Worm (Caenorhabditis elegans) whole organism, young adult: ENCODE measurements around the gene C05D2.8.

ENCODE experiments used
- F22D6.2 ChIP-seq: sonication (generic microtip); optimal IDR thresholded peaks from 2 replicates; lab custom pipeline; 2016; ENCODE audit warnings: mild to moderate bottlenecking, missing genetic modification characterization, missing compliant biosample characterization
- F23B12.7 ChIP-seq: sonication (generic microtip); optimal IDR thresholded peaks from 2 replicates; lab custom pipeline; 2017; ENCODE audit warnings: missing genetic modification characterization, mild to moderate bottlenecking, missing compliant biosample characterization, antibody characterized with exemption, moderate library complexity; ENCODE audit not compliant: insufficient read depth
- F37B4.10 ChIP-seq: fragments of 200-800 bp; sonication (Bioruptor generic); IDR thresholded peaks from 2 replicates; pipeline ENCODE4 v1.3.6; 2022; ENCODE audit warnings: missing genetic modification characterization, missing compliant biosample characterization
- F39B2.1 ChIP-seq: fragments of 200-800 bp; sonication (Bioruptor generic); IDR thresholded peaks from 2 replicates; pipeline ENCODE4 v1.3.6; 2022; ENCODE audit warnings: missing genetic modification reagents, missing genetic modification characterization, missing compliant biosample characterization
- F52B5.7 ChIP-seq: sonication (generic microtip); optimal IDR thresholded peaks from 2 replicates; lab custom pipeline; 2016; ENCODE audit warnings: mild to moderate bottlenecking, missing genetic modification characterization, missing compliant biosample characterization
- F55B11.4 ChIP-seq: sonication (generic microtip); optimal IDR thresholded peaks from 2 replicates; lab custom pipeline; 2016; ENCODE audit warnings: missing compliant biosample characterization, missing genetic modification characterization, borderline replicate concordance; ENCODE audit not compliant: insufficient read depth
- F57C9.4 ChIP-seq: sonication (generic microtip); optimal IDR thresholded peaks from 2 replicates; lab custom pipeline; 2017; ENCODE audit warnings: mild to moderate bottlenecking, missing genetic modification characterization, missing compliant biosample characterization
- K12H6.12 ChIP-seq: fragments of 200-800 bp; sonication (Bioruptor generic); optimal IDR thresholded peaks from 2 replicates; lab custom pipeline; 2018; ENCODE audit warnings: mild to moderate bottlenecking, missing genetic modification characterization, missing compliant biosample characterization
- T07F8.4 ChIP-seq: sonication (generic microtip); optimal IDR thresholded peaks from 2 replicates; lab custom pipeline; 2016; ENCODE audit warnings: mild to moderate bottlenecking, missing genetic modification characterization, moderate library complexity, missing compliant biosample characterization
- Y53G8AR.9 ChIP-seq: fragments of 200-800 bp; sonication (Bioruptor generic); conservative IDR thresholded peaks from 2 replicates; pipeline ENCODE4 v1.3.6; 2022; ENCODE audit warnings: missing genetic modification reagents, missing genetic modification characterization, missing compliant biosample characterization
- Y67H2A.10 ChIP-seq: fragments of 200-800 bp; sonication (Bioruptor generic); conservative IDR thresholded peaks from 2 replicates; pipeline ENCODE4 v1.3.6; 2022; ENCODE audit warnings: missing genetic modification reagents, missing genetic modification characterization, missing compliant biosample characterization
- ZK185.1 ChIP-seq: sonication (generic microtip); optimal IDR thresholded peaks from 2 replicates; lab custom pipeline; 2016; ENCODE audit warnings: mild to moderate bottlenecking, missing genetic modification characterization, missing compliant biosample characterization; ENCODE audit not compliant: poor library complexity, severe bottlenecking
- aptf-3 ChIP-seq: fragments of 200-800 bp; sonication (Bioruptor generic); IDR thresholded peaks from 2 replicates; pipeline ENCODE4 v1.3.6; 2022; ENCODE audit warnings: missing genetic modification characterization, missing compliant biosample characterization
- attf-6 ChIP-seq: fragments of 200-800 bp; sonication (Bioruptor generic); IDR thresholded peaks from 2 replicates; pipeline ENCODE4 v1.3.6; 2022; ENCODE audit warnings: missing genetic modification reagents, missing genetic modification characterization, missing compliant biosample characterization
- bed-1 ChIP-seq: fragments of 200-800 bp; sonication (Bioruptor generic); IDR thresholded peaks from 2 replicates; pipeline ENCODE4 v1.3.6; 2022; ENCODE audit warnings: missing genetic modification reagents, missing genetic modification characterization, missing compliant biosample characterization
- cebp-1 ChIP-seq, 2 experiments: fragments of 200-800 bp in 1 of 2; sonication (Bioruptor generic) in 1 of 2; sonication (generic microtip) in 1 of 2; IDR thresholded peaks in 1 of 2; optimal IDR thresholded peaks in 1 of 2; 2 replicates each; pipeline versions ENCODE4 v1.3.6 to Lab custom; 2017 to 2022; ENCODE audit warnings: missing compliant biosample characterization in 2 of 2, missing genetic modification characterization in 2 of 2, mild to moderate bottlenecking in 1 of 2, missing genetic modification reagents in 1 of 2, moderate library complexity in 1 of 2
- ceh-100 ChIP-seq: fragments of 200-800 bp; sonication (Bioruptor generic); IDR thresholded peaks from 2 replicates; pipeline ENCODE4 v1.3.6; 2022; ENCODE audit warnings: missing genetic modification reagents, missing genetic modification characterization, missing compliant biosample characterization
- ceh-40 ChIP-seq: fragments of 200-800 bp; sonication (Bioruptor generic); IDR thresholded peaks from 2 replicates; pipeline ENCODE4 v1.3.6; 2022; ENCODE audit warnings: missing genetic modification characterization, missing compliant biosample characterization
- chd-7 ChIP-seq: sonication (generic microtip); optimal IDR thresholded peaks from 2 replicates; lab custom pipeline; 2016; ENCODE audit warnings: mild to moderate bottlenecking, missing genetic modification characterization, moderate library complexity, missing compliant biosample characterization
- die-1 ChIP-seq: sonication (generic microtip); optimal IDR thresholded peaks from 2 replicates; lab custom pipeline; 2016; ENCODE audit warnings: missing genotype, mild to moderate bottlenecking, missing genetic modification characterization, missing compliant biosample characterization
- dox-1 ChIP-seq: fragments of 200-800 bp; sonication (Bioruptor generic); IDR thresholded peaks from 2 replicates; pipeline ENCODE4 v1.3.6; 2022; ENCODE audit warnings: missing genetic modification reagents, missing genetic modification characterization, missing compliant biosample characterization
- dpff-1 ChIP-seq: sonication (generic microtip); optimal IDR thresholded peaks from 2 replicates; lab custom pipeline; 2017; ENCODE audit warnings: mild to moderate bottlenecking, missing genetic modification characterization, missing compliant biosample characterization
- efl-1 ChIP-seq: fragments of 150-350 bp; optimal IDR thresholded peaks from 2 replicates; lab custom pipeline; 2014; ENCODE audit warnings: missing biosample characterization, missing genetic modification reagents, missing genetic modification characterization
- ets-4 ChIP-seq: fragments of 200-800 bp; sonication (Bioruptor generic); optimal IDR thresholded peaks from 2 replicates; lab custom pipeline; 2018; ENCODE audit warnings: mild to moderate bottlenecking, missing genetic modification characterization, missing compliant biosample characterization
- hlh-12 ChIP-seq: sonication (generic microtip); optimal IDR thresholded peaks from 2 replicates; lab custom pipeline; 2016; ENCODE audit warnings: missing genetic modification characterization, missing compliant biosample characterization
- hmg-20 ChIP-seq: fragments of 200-800 bp; sonication (Bioruptor generic); IDR thresholded peaks from 2 replicates; pipeline ENCODE4 v1.3.6; 2022; ENCODE audit warnings: missing genetic modification reagents, missing genetic modification characterization, missing compliant biosample characterization
- lin-26 ChIP-seq: fragments of 200-800 bp; sonication (Bioruptor generic); IDR thresholded peaks from 2 replicates; pipeline ENCODE4 v1.3.6; 2022; ENCODE audit warnings: missing genetic modification reagents, missing genetic modification characterization, missing compliant biosample characterization
- lir-1 ChIP-seq: fragments of 200-800 bp; sonication (Bioruptor generic); conservative IDR thresholded peaks from 2 replicates; pipeline ENCODE4 v1.3.6; 2022; ENCODE audit warnings: missing genetic modification reagents, missing genetic modification characterization, missing compliant biosample characterization
- madf-10 ChIP-seq: sonication (generic microtip); optimal IDR thresholded peaks from 2 replicates; lab custom pipeline; 2016; ENCODE audit warnings: mild to moderate bottlenecking, missing genetic modification characterization, missing compliant biosample characterization
- madf-8 ChIP-seq: fragments of 200-800 bp; sonication (Bioruptor generic); conservative IDR thresholded peaks from 2 replicates; pipeline ENCODE4 v1.3.6; 2022; ENCODE audit warnings: missing genetic modification reagents, missing genetic modification characterization, missing compliant biosample characterization
- mcd-1 ChIP-seq: fragments of 200-800 bp; sonication (Bioruptor generic); IDR thresholded peaks from 2 replicates; pipeline ENCODE4 v1.3.6; 2022; ENCODE audit warnings: missing genetic modification reagents, missing genetic modification characterization, missing compliant biosample characterization
- nfya-1 ChIP-seq: sonication (generic microtip); optimal IDR thresholded peaks from 2 replicates; lab custom pipeline; 2017; ENCODE audit warnings: antibody characterized with exemption, missing compliant biosample characterization, missing genetic modification characterization, borderline replicate concordance; ENCODE audit not compliant: insufficient read depth
- nfyb-1 ChIP-seq: fragments of 200-800 bp; sonication (Bioruptor generic); IDR thresholded peaks from 2 replicates; pipeline ENCODE4 v1.3.6; 2022; ENCODE audit warnings: missing genetic modification reagents, missing genetic modification characterization, missing compliant biosample characterization
- nhr-120 ChIP-seq: fragments of 200-800 bp; sonication (Bioruptor generic); IDR thresholded peaks from 2 replicates; pipeline ENCODE4 v1.3.6; 2022; ENCODE audit warnings: missing genetic modification characterization, missing compliant biosample characterization
- nhr-27 ChIP-seq: fragments of 200-800 bp; sonication (Bioruptor generic); optimal IDR thresholded peaks from 2 replicates; lab custom pipeline; 2018; ENCODE audit warnings: mild to moderate bottlenecking, missing genetic modification characterization, moderate library complexity, missing compliant biosample characterization
- rpc-1 ChIP-seq, 2 experiments: fragments of 150-350 bp in 1 of 2; sonication (generic microtip) in 1 of 2; optimal IDR thresholded peaks; 2 replicates each; lab custom pipeline; 2014 to 2018; ENCODE audit warnings: missing biosample characterization in 1 of 2, missing genetic modification characterization in 1 of 2, missing genetic modification reagents in 1 of 2, missing genotype in 1 of 2
- snpc-1.3 ChIP-seq: sonication (generic microtip); optimal IDR thresholded peaks from 2 replicates; lab custom pipeline; 2017; ENCODE audit warnings: missing genetic modification characterization, mild to moderate bottlenecking, missing compliant biosample characterization, antibody characterized with exemption, moderate library complexity, missing genotype, missing genetic modification reagents; ENCODE audit not compliant: insufficient read depth
- snpc-4 ChIP-seq, 5 experiments: fragments of 150-350 bp in 1 of 5; sonication (generic microtip) in 4 of 5; optimal IDR thresholded peaks; 2 replicates each; lab custom pipeline; 2014 to 2018; ENCODE audit warnings: missing genetic modification characterization in 5 of 5, missing biosample characterization in 3 of 5, antibody characterized with exemption in 2 of 5, mild to moderate bottlenecking in 2 of 5, missing compliant biosample characterization in 2 of 5, missing genotype in 2 of 5, moderate library complexity in 2 of 5, missing genetic modification reagents in 1 of 5
- sptf-2 ChIP-seq: fragments of 200-800 bp; sonication (Bioruptor generic); optimal IDR thresholded peaks from 2 replicates; lab custom pipeline; 2018; ENCODE audit warnings: mild to moderate bottlenecking, missing genetic modification characterization, missing compliant biosample characterization
- zfh-2 ChIP-seq: fragments of 200-800 bp; sonication (Bioruptor generic); conservative IDR thresholded peaks from 2 replicates; pipeline ENCODE4 v1.3.6; 2022; ENCODE audit warnings: missing genetic modification reagents, missing genetic modification characterization, missing compliant biosample characterization
- zim-3 ChIP-seq: sonication (generic microtip); optimal IDR thresholded peaks from 2 replicates; lab custom pipeline; 2017; ENCODE audit warnings: mild to moderate bottlenecking, missing genetic modification characterization, moderate library complexity, missing compliant biosample characterization
- ztf-18 ChIP-seq: sonication (generic microtip); optimal IDR thresholded peaks from 2 replicates; lab custom pipeline; 2016; ENCODE audit warnings: missing genotype, mild to moderate bottlenecking, missing genetic modification characterization, missing compliant biosample characterization
- ztf-22 ChIP-seq: fragments of 200-800 bp; sonication (Bioruptor generic); optimal IDR thresholded peaks from 2 replicates; lab custom pipeline; 2018; ENCODE audit warnings: mild to moderate bottlenecking, missing genetic modification characterization, moderate library complexity, missing compliant biosample characterization
- ztf-25 ChIP-seq: fragments of 200-800 bp; sonication (Bioruptor generic); IDR thresholded peaks from 2 replicates; pipeline ENCODE4 v1.3.6; 2022; ENCODE audit warnings: missing genetic modification reagents, missing genetic modification characterization, missing compliant biosample characterization
- ztf-28 ChIP-seq: fragments of 200-800 bp; sonication (Bioruptor generic); IDR thresholded peaks from 2 replicates; pipeline ENCODE4 v1.3.6; 2022; ENCODE audit warnings: missing genetic modification reagents, missing genetic modification characterization, missing compliant biosample characterization
- ztf-3 ChIP-seq: fragments of 200-800 bp; sonication (Bioruptor generic); optimal IDR thresholded peaks from 2 replicates; lab custom pipeline; 2018; ENCODE audit warnings: mild to moderate bottlenecking, missing genetic modification characterization, missing compliant biosample characterization

Gene C05D2.8

ce11 chrIII:5603439-5603986, 6.6 kb downstream of the C05D2.8 start, which contains the start of gene madf-11 (continued):
- no peak for TF ChIP-seq snpc-4 (GFP tag; optimal IDR thresholded peaks at IDR 0.05; lab: Kevin White, UChicago)
- peak in 2 of 4 experiments; percentile 18 to 33 for TF ChIP-seq snpc-4 (tag; optimal IDR thresholded peaks at IDR 0.05; lab: Kevin White, UChicago)
- TF ChIP-seq hmg-20, result no peak
- peak; percentile 9 for TF ChIP-seq ztf-18 (tag; lab: Kevin White, UChicago)
- TF ChIP-seq madf-10 (tag; lab: Kevin White, UChicago), result peak; percentile 7
- no peak for TF ChIP-seq die-1 (tag; lab: Kevin White, UChicago)
- no peak for TF ChIP-seq lir-1
- TF ChIP-seq F22D6.2, result no peak
- TF ChIP-seq ceh-100 (GFP tag; lab: Robert Waterston, UW), result peak; percentile 19; the same call in 1 of the 2 replicates
- no peak for TF ChIP-seq F23B12.7 (tag; lab: Kevin White, UChicago)
- TF ChIP-seq ztf-3, result no peak
- peak; percentile 28 for TF ChIP-seq ZK185.1 (tag; lab: Kevin White, UChicago)
- no peak for TF ChIP-seq hlh-12 (tag; lab: Kevin White, UChicago)
- peak; percentile 33; the same call in 1 of the 2 replicates for TF ChIP-seq dox-1
- TF ChIP-seq zfh-2 (GFP tag; lab: Robert Waterston, UW), result peak; percentile 90
- no peak for TF ChIP-seq T07F8.4
- no peak for TF ChIP-seq nhr-27 (tag; lab: Kevin White, UChicago)
- no peak for TF ChIP-seq snpc-1.3 (tag; lab: Kevin White, UChicago)
- no peak for TF ChIP-seq chd-7
- TF ChIP-seq ztf-25 (GFP tag; lab: Robert Waterston, UW), result no peak; the same call in 1 of the 2 replicates
- no peak for TF ChIP-seq rpc-1 (optimal IDR thresholded peaks at IDR 0.05; lab: Kevin White, UChicago)
- TF ChIP-seq rpc-1 (tag; optimal IDR thresholded peaks at IDR 0.05; lab: Kevin White, UChicago), result no peak
- TF ChIP-seq nhr-120 (GFP tag; lab: Robert Waterston, UW), result no peak
- TF ChIP-seq ztf-22 (GFP tag; lab: Kevin White, UChicago), result no peak
- no peak for TF ChIP-seq madf-8
- TF ChIP-seq Y53G8AR.9, result 0 out of 2 replicates have a peak, but pooled peaks have one; percentile 42
- no peak for TF ChIP-seq sptf-2
- TF ChIP-seq ztf-28, result no peak
- no peak for TF ChIP-seq F55B11.4 (tag; lab: Kevin White, UChicago)
- TF ChIP-seq attf-6 (GFP tag; lab: Robert Waterston, UW), result no peak
- TF ChIP-seq dpff-1 (tag; lab: Kevin White, UChicago), result no peak
- no peak for TF ChIP-seq lin-26 (GFP tag; lab: Robert Waterston, UW)
- no peak; the same call in 1 of the 2 replicates for TF ChIP-seq Y67H2A.10 (GFP tag; lab: Robert Waterston, UW)
- TF ChIP-seq zim-3 (tag; lab: Kevin White, UChicago), result no peak
- 0 out of 2 replicates have a peak, but pooled peaks have one; percentile 35 for TF ChIP-seq nfyb-1
- TF ChIP-seq F52B5.7 (tag; lab: Kevin White, UChicago), result no peak
- peak; percentile 62 for TF ChIP-seq K12H6.12 (tag; lab: Kevin White, UChicago)
- no peak for TF ChIP-seq ceh-40 (GFP tag; lab: Robert Waterston, UW)
- no peak for TF ChIP-seq cebp-1 (GFP tag; IDR thresholded peaks at IDR 0.05; lab: Robert Waterston, UW)
- TF ChIP-seq cebp-1 (tag; optimal IDR thresholded peaks at IDR 0.05; lab: Kevin White, UChicago), result peak; percentile 58
- no peak for TF ChIP-seq efl-1
- no peak for TF ChIP-seq F37B4.10 (GFP tag; lab: Robert Waterston, UW)
- peak; percentile 66 for TF ChIP-seq mcd-1 (GFP tag; lab: Robert Waterston, UW)
- no peak for TF ChIP-seq F57C9.4 (tag; lab: Kevin White, UChicago)
- TF ChIP-seq aptf-3 (GFP tag; lab: Robert Waterston, UW), result no peak
- TF ChIP-seq F39B2.1 (GFP tag; lab: Robert Waterston, UW), result no peak
- peak; percentile 5 for TF ChIP-seq ets-4 (GFP tag; lab: Kevin White, UChicago)
- no peak for TF ChIP-seq nfya-1 (tag; lab: Kevin White, UChicago)
- TF ChIP-seq bed-1 (GFP tag; lab: Robert Waterston, UW), result no peak
